Fruit fly (Drosophila melanogaster) whole organism, pupa: ENCODE results near the gene Bap111.

Experiments used
- CG10348 ChIP-seq: fragments of 200-800 bp; sonication (Bioruptor generic); IDR thresholded peaks from 2 replicates; pipeline ENCODE4 v1.3.6; 2022; ENCODE audit warnings: missing biosample characterization, missing genetic modification characterization
- CG12605 ChIP-seq: fragments of 200-800 bp; sonication (Bioruptor generic); IDR thresholded peaks from 2 replicates; pipeline ENCODE4 v1.3.6; 2022; ENCODE audit warnings: missing biosample characterization, missing genetic modification characterization
- CG13204 ChIP-seq: fragments of 200-800 bp; sonication (Bioruptor generic); optimal IDR thresholded peaks from 2 replicates; lab custom pipeline; 2018; ENCODE audit warnings: missing biosample characterization, mild to moderate bottlenecking, missing genetic modification characterization, moderate library complexity
- CG14655 ChIP-seq: fragments of 200-800 bp; sonication (Bioruptor generic); optimal IDR thresholded peaks from 3 replicates; lab custom pipeline; 2017; ENCODE audit warnings: mild to moderate bottlenecking, missing biosample characterization, missing genetic modification reagents, missing genetic modification characterization
- CG34367 ChIP-seq: fragments of 200-800 bp; sonication (Bioruptor generic); optimal IDR thresholded peaks from 2 replicates; lab custom pipeline; 2018; ENCODE audit warnings: missing biosample characterization, mild to moderate bottlenecking, missing genetic modification characterization
- CG4496 ChIP-seq: fragments of 200-800 bp; sonication (Bioruptor generic); IDR thresholded peaks from 3 replicates; pipeline ENCODE4 v1.3.6; 2022; ENCODE audit warnings: missing biosample characterization, missing genetic modification characterization
- CG8159 ChIP-seq: fragments of 200-800 bp; sonication (Bioruptor generic); optimal IDR thresholded peaks from 3 replicates; lab custom pipeline; 2018; ENCODE audit warnings: missing biosample characterization, mild to moderate bottlenecking, missing genetic modification characterization, moderate library complexity
- EcR ChIP-seq: fragments of 200-800 bp; sonication (Bioruptor generic); optimal IDR thresholded peaks from 3 replicates; lab custom pipeline; 2019; ENCODE audit warnings: missing biosample characterization, missing genetic modification characterization, mild to moderate bottlenecking, moderate library complexity, missing genetic modification reagents
- Pif1B ChIP-seq: fragments of 200-800 bp; sonication (Bioruptor generic); optimal IDR thresholded peaks from 3 replicates; lab custom pipeline; 2016; ENCODE audit warnings: missing biosample characterization, missing genetic modification characterization
- Snoo ChIP-seq: fragments of 200-800 bp; sonication (Bioruptor generic); optimal IDR thresholded peaks from 3 replicates; lab custom pipeline; 2017; ENCODE audit warnings: missing biosample characterization, mild to moderate bottlenecking, missing genetic modification characterization, inconsistent platforms
- gl ChIP-seq: fragments of 200-800 bp; sonication (Bioruptor generic); optimal IDR thresholded peaks from 2 replicates; lab custom pipeline; 2018; ENCODE audit warnings: missing biosample characterization, mild to moderate bottlenecking, missing genetic modification characterization

DNA sequence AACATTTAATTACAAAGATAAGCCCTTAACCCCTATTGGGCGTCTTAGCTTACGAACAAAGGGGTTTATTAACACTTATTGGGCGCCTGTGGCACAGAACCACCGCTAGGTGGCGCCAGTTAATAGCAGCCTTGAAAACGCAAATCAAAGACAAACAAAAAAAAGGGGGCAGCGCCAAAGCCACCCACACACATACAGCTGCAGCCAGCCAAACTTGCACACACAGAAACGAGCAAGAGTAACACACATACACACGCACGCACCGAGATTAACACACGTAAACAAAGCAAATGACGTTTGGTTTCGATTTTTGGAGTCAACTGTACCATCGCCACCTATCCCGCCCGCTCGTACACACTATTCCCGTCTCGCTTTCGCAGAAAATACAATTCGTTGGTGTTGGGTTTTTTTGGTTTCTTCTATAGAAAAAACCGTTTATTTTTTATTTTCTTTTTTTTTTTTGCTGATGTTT, 3.1 kb downstream of the Bap111 start:
- TF ChIP-seq CG14655 (GFP tag; lab: Kevin White, UChicago) (no peak), CG8159 (tag; lab: Kevin White, UChicago) (peak; percentile 43), EcR (GFP tag; lab: Kevin White, UChicago) (peak; percentile 8), CG10348 (no peak), CG34367 (tag; lab: Kevin White, UChicago) (peak; percentile 8), CG12605 (GFP tag; lab: Robert Waterston, UW) (peak; percentile 71), Snoo (no peak), gl (tag; lab: Kevin White, UChicago) (no peak), CG4496 (GFP tag; lab: Robert Waterston, UW) (peak; percentile 69; the same call in 2 of the 3 replicates), Pif1B (GFP tag; lab: Kevin White, UChicago) (no peak), CG13204 (GFP tag; lab: Kevin White, UChicago) (peak; percentile 33)
